Fruit fly (Drosophila melanogaster): Measurements from ENCODE around the gene Spn28B.

dm6 chr2L:7592858-7593257, 11.1 kb downstream of the Spn28B start:
- TF ChIP-seq usp (GFP tag; optimal IDR thresholded peaks at IDR 0.05): no peak
- no peak for TF ChIP-seq pan (optimal IDR thresholded peaks at IDR 0.05)
- TF ChIP-seq psq (optimal IDR thresholded peaks at IDR 0.05): no peak
- TF ChIP-seq CG8478 (optimal IDR thresholded peaks at IDR 0.05): no peak
- no peak for TF ChIP-seq Dll (optimal IDR thresholded peaks at IDR 0.05)

Data from whole organism.